Worm (Caenorhabditis elegans) whole organism, mixed stage, embryonic: Measurements from ENCODE around the gene gtf-2E1.

Source experiments
- M03D4.4 ChIP-seq: sonication (generic microtip); optimal IDR thresholded peaks from 2 replicates; lab custom pipeline; 2017; ENCODE audit warnings: mild to moderate bottlenecking, missing genetic modification characterization, missing compliant biosample characterization
- blmp-1 ChIP-seq: fragments of 150-350 bp; optimal IDR thresholded peaks from 2 replicates; lab custom pipeline; 2014; ENCODE audit warnings: missing biosample characterization, missing genetic modification characterization
- ceh-39 ChIP-seq: fragments of 150-350 bp; optimal IDR thresholded peaks from 2 replicates; lab custom pipeline; 2014; ENCODE audit warnings: missing biosample characterization, missing genetic modification characterization
- ceh-43 ChIP-seq: fragments of 200-800 bp; sonication (Bioruptor generic); optimal IDR thresholded peaks from 2 replicates; lab custom pipeline; 2018; ENCODE audit warnings: mild to moderate bottlenecking, missing genetic modification characterization, moderate library complexity, missing compliant biosample characterization
- ceh-83 ChIP-seq: fragments of 200-800 bp; sonication (Bioruptor generic); optimal IDR thresholded peaks from 2 replicates; lab custom pipeline; 2018; ENCODE audit warnings: mild to moderate bottlenecking, missing genetic modification characterization, missing compliant biosample characterization
- ces-1 ChIP-seq: fragments of 150-350 bp; optimal IDR thresholded peaks from 2 replicates; lab custom pipeline; 2014; ENCODE audit warnings: missing biosample characterization, missing genetic modification reagents, missing genetic modification characterization
- cnd-1 ChIP-seq: fragments of 200-800 bp; sonication (Bioruptor generic); optimal IDR thresholded peaks from 2 replicates; lab custom pipeline; 2018; ENCODE audit warnings: mild to moderate bottlenecking, missing genetic modification characterization, missing compliant biosample characterization
- drap-1 ChIP-seq: fragments of 200-800 bp; sonication (Bioruptor generic); optimal IDR thresholded peaks from 3 replicates; lab custom pipeline; 2018; ENCODE audit warnings: mild to moderate bottlenecking, missing genetic modification characterization, missing compliant biosample characterization
- elt-1 ChIP-seq: sonication (generic microtip); optimal IDR thresholded peaks from 2 replicates; lab custom pipeline; 2017; ENCODE audit warnings: missing genetic modification characterization, mild to moderate bottlenecking, missing compliant biosample characterization, antibody characterized with exemption, moderate library complexity, borderline replicate concordance; ENCODE audit not compliant: insufficient read depth
- elt-3 ChIP-seq: fragments of 150-350 bp; optimal IDR thresholded peaks from 2 replicates; lab custom pipeline; 2014; ENCODE audit warnings: missing biosample characterization, missing genetic modification characterization
- flh-1 ChIP-seq: fragments of 200-800 bp; sonication (Bioruptor generic); optimal IDR thresholded peaks from 2 replicates; lab custom pipeline; 2018; ENCODE audit warnings: mild to moderate bottlenecking, missing genetic modification characterization, moderate library complexity, missing compliant biosample characterization
- ham-2 ChIP-seq: fragments of 200-800 bp; sonication (Bioruptor generic); optimal IDR thresholded peaks from 2 replicates; lab custom pipeline; 2018; ENCODE audit warnings: mild to moderate bottlenecking, missing genetic modification characterization, missing compliant biosample characterization
- hlh-1 ChIP-seq: fragments of 150-350 bp; optimal IDR thresholded peaks from 2 replicates; lab custom pipeline; 2014; ENCODE audit warnings: missing biosample characterization, missing genetic modification reagents, missing genetic modification characterization
- lin-13 ChIP-seq: fragments of 150-350 bp; optimal IDR thresholded peaks from 2 replicates; lab custom pipeline; 2014; ENCODE audit warnings: missing biosample characterization, missing genetic modification characterization
- lin-32 ChIP-seq: fragments of 200-800 bp; sonication (Bioruptor generic); optimal IDR thresholded peaks from 2 replicates; lab custom pipeline; 2018; ENCODE audit warnings: mild to moderate bottlenecking, missing genetic modification characterization, missing compliant biosample characterization
- lsy-2 ChIP-seq: fragments of 150-350 bp; optimal IDR thresholded peaks from 2 replicates; lab custom pipeline; 2014; ENCODE audit warnings: missing biosample characterization, missing genetic modification characterization
- mab-5 ChIP-seq: fragments of 150-350 bp; optimal IDR thresholded peaks from 2 replicates; lab custom pipeline; 2014; ENCODE audit warnings: missing biosample characterization, missing genetic modification characterization
- mep-1 ChIP-seq: fragments of 150-350 bp; optimal IDR thresholded peaks from 2 replicates; lab custom pipeline; 2017; ENCODE audit warnings: missing biosample characterization, missing genetic modification reagents, missing genetic modification characterization, inconsistent platforms
- mls-2 ChIP-seq: sonication (generic microtip); optimal IDR thresholded peaks from 2 replicates; lab custom pipeline; 2016; ENCODE audit warnings: mild to moderate bottlenecking, missing genetic modification characterization, moderate library complexity, missing compliant biosample characterization
- nhr-12 ChIP-seq: fragments of 150-350 bp; optimal IDR thresholded peaks from 2 replicates; lab custom pipeline; 2014; ENCODE audit warnings: missing biosample characterization, missing genetic modification characterization
- nhr-2 ChIP-seq: fragments of 150-350 bp; optimal IDR thresholded peaks from 2 replicates; lab custom pipeline; 2014; ENCODE audit warnings: missing biosample characterization, missing genetic modification characterization
- nhr-237 ChIP-seq: fragments of 150-350 bp; optimal IDR thresholded peaks from 2 replicates; lab custom pipeline; 2014; ENCODE audit warnings: missing biosample characterization, missing genetic modification characterization
- nhr-28 ChIP-seq: fragments of 150-350 bp; optimal IDR thresholded peaks from 2 replicates; lab custom pipeline; 2014; ENCODE audit warnings: missing biosample characterization, missing genetic modification characterization
- nhr-76 ChIP-seq: sonication (generic microtip); optimal IDR thresholded peaks from 2 replicates; lab custom pipeline; 2017; ENCODE audit warnings: missing biosample characterization, missing genetic modification characterization
- pha-4 ChIP-seq: fragments of 150-350 bp; optimal IDR thresholded peaks from 2 replicates; lab custom pipeline; 2018; ENCODE audit warnings: missing biosample characterization, missing genetic modification reagents, missing genetic modification characterization
- sem-2 ChIP-seq: fragments of 200-800 bp; sonication (Bioruptor generic); optimal IDR thresholded peaks from 2 replicates; lab custom pipeline; 2018; ENCODE audit warnings: mild to moderate bottlenecking, missing genetic modification characterization, missing compliant biosample characterization
- snpc-4 ChIP-seq: fragments of 150-350 bp; optimal IDR thresholded peaks from 2 replicates; lab custom pipeline; 2014; ENCODE audit warnings: missing biosample characterization, missing genetic modification characterization
- sptf-1 ChIP-seq: sonication (generic microtip); optimal IDR thresholded peaks from 2 replicates; lab custom pipeline; 2017; ENCODE audit warnings: mild to moderate bottlenecking, missing genetic modification characterization, moderate library complexity, missing compliant biosample characterization
- tbx-8 ChIP-seq: fragments of 200-800 bp; sonication (Bioruptor generic); optimal IDR thresholded peaks from 2 replicates; lab custom pipeline; 2018; ENCODE audit warnings: mild to moderate bottlenecking, missing genetic modification characterization, moderate library complexity, missing compliant biosample characterization
- unc-120 ChIP-seq: sonication (generic microtip); optimal IDR thresholded peaks from 2 replicates; lab custom pipeline; 2017; ENCODE audit warnings: missing genetic modification characterization, missing compliant biosample characterization; ENCODE audit not compliant: poor library complexity, severe bottlenecking
- unc-39 ChIP-seq: fragments of 150-350 bp; optimal IDR thresholded peaks from 2 replicates; lab custom pipeline; 2014; ENCODE audit warnings: missing biosample characterization, missing genetic modification characterization
- unc-62 ChIP-seq: fragments of 150-350 bp; optimal IDR thresholded peaks from 2 replicates; lab custom pipeline; 2014; ENCODE audit warnings: missing biosample characterization, missing genetic modification reagents, missing genetic modification characterization
- zip-8 ChIP-seq: fragments of 150-350 bp; optimal IDR thresholded peaks from 2 replicates; lab custom pipeline; 2014; ENCODE audit warnings: missing biosample characterization, missing genetic modification characterization
- ztf-11 ChIP-seq: fragments of 150-350 bp; optimal IDR thresholded peaks from 2 replicates; lab custom pipeline; 2014; ENCODE audit warnings: missing biosample characterization, missing genetic modification characterization

gtf-2E1 gene

ce11 chrIV:17269042-17269441 lies 13.9 kb downstream of the gtf-2E1 start, which contains the start of gene atgp-1:
Gene atgp-1 (plus strand): TSS chrIV:17269342.
- TF ChIP-seq lin-13 (tag; lab: Kevin White, UChicago) (no peak), unc-120 (tag; lab: Kevin White, UChicago) (no peak), drap-1 (no peak), zip-8 (no peak), lsy-2 (no peak), ceh-83 (GFP tag; lab: Kevin White, UChicago) (no peak), hlh-1 (no peak), nhr-237 (tag; lab: Kevin White, UChicago) (no peak), elt-3 (tag; lab: Kevin White, UChicago) (no peak)

- TF ChIP-seq mab-5 (tag; lab: Kevin White, UChicago), result peak; percentile 44
- peak; percentile 99 for TF ChIP-seq unc-62
- no peak for TF ChIP-seq lin-13 (tag; lab: Kevin White, UChicago)
- TF ChIP-seq nhr-2 (tag; lab: Kevin White, UChicago), result peak; percentile 80
- no peak for TF ChIP-seq ztf-11
- peak; percentile 66 for TF ChIP-seq hlh-1
- TF ChIP-seq, all 35 proteins: peak for 4
Measured at ce11 chrIV:17269702-17270101, 14.6 kb downstream of the gtf-2E1 start.

ce11 chrIV:17273602-17274110 lies 18.6 kb downstream of the gtf-2E1 start, which contains the start of gene gln-5:
Gene gln-5 (minus strand): TSS chrIV:17273652.
- TF ChIP-seq ces-1 (GFP tag; lab: Kevin White, UChicago), result no peak
- no peak for TF ChIP-seq zip-8
- no peak for TF ChIP-seq cnd-1
- TF ChIP-seq ceh-39 (tag; lab: Kevin White, UChicago), result no peak
- no peak for TF ChIP-seq lin-13 (tag; lab: Kevin White, UChicago)
- no peak for TF ChIP-seq sptf-1
- TF ChIP-seq sem-2 (GFP tag; lab: Kevin White, UChicago), result no peak
- no peak for TF ChIP-seq hlh-1
- TF ChIP-seq snpc-4, result no peak
- TF ChIP-seq drap-1, result no peak
- no peak for TF ChIP-seq lin-32 (GFP tag; lab: Kevin White, UChicago)
- no peak for TF ChIP-seq ham-2
- no peak for TF ChIP-seq flh-1 (GFP tag; lab: Kevin White, UChicago)
- TF ChIP-seq M03D4.4 (tag; lab: Kevin White, UChicago), result no peak
- no peak for TF ChIP-seq nhr-12 (tag; lab: Kevin White, UChicago)
- TF ChIP-seq lsy-2, result no peak
- no peak for TF ChIP-seq ceh-83 (GFP tag; lab: Kevin White, UChicago)
- no peak for TF ChIP-seq ceh-43 (GFP tag; lab: Kevin White, UChicago)
- no peak for TF ChIP-seq unc-39
- TF ChIP-seq mab-5 (tag; lab: Kevin White, UChicago), result no peak

- no peak for TF ChIP-seq ceh-39 (tag; lab: Kevin White, UChicago)
- TF ChIP-seq mls-2 (tag; lab: Kevin White, UChicago), result no peak
- no peak for TF ChIP-seq lin-32 (GFP tag; lab: Kevin White, UChicago)
- no peak for TF ChIP-seq drap-1
- TF ChIP-seq ham-2, result no peak
- TF ChIP-seq nhr-76 (tag; lab: Kevin White, UChicago), result no peak
- TF ChIP-seq mep-1 (tag; lab: Kevin White, UChicago), result no peak
- no peak for TF ChIP-seq hlh-1
- TF ChIP-seq zip-8, result no peak
- TF ChIP-seq sptf-1, result no peak
- TF ChIP-seq cnd-1, result no peak
- TF ChIP-seq nhr-237 (tag; lab: Kevin White, UChicago), result no peak
Measured at ce11 chrIV:17275281-17275680, 20.2 kb downstream of the gtf-2E1 start, which contains the start of gene lhfp-4. Gene lhfp-4 (plus strand): TSS chrIV:17275581.

- TF ChIP-seq drap-1 (no peak), ceh-43 (GFP tag; lab: Kevin White, UChicago) (no peak), hlh-1 (no peak), tbx-8 (no peak), nhr-237 (tag; lab: Kevin White, UChicago) (no peak), unc-62 (peak; percentile 81), nhr-12 (tag; lab: Kevin White, UChicago) (no peak), ztf-11 (no peak), ces-1 (GFP tag; lab: Kevin White, UChicago) (no peak), lin-32 (GFP tag; lab: Kevin White, UChicago) (no peak), nhr-28 (no peak), zip-8 (no peak), unc-39 (no peak), blmp-1 (tag; lab: Kevin White, UChicago) (no peak), pha-4 (tag; lab: Kevin White, UChicago) (no peak), M03D4.4 (tag; lab: Kevin White, UChicago) (no peak), mls-2 (tag; lab: Kevin White, UChicago) (no peak), elt-1 (tag; lab: Kevin White, UChicago) (peak; percentile 92), nhr-2 (tag; lab: Kevin White, UChicago) (peak; percentile 51), lin-13 (tag; lab: Kevin White, UChicago) (no peak), elt-3 (tag; lab: Kevin White, UChicago) (no peak), mab-5 (tag; lab: Kevin White, UChicago) (no peak), snpc-4 (no peak), nhr-76 (tag; lab: Kevin White, UChicago) (no peak), sem-2 (GFP tag; lab: Kevin White, UChicago) (no peak), ceh-39 (tag; lab: Kevin White, UChicago) (peak; percentile 3), ham-2 (no peak), ceh-83 (GFP tag; lab: Kevin White, UChicago) (no peak), sptf-1 (no peak), mep-1 (tag; lab: Kevin White, UChicago) (no peak), cnd-1 (no peak), lsy-2 (no peak)
Measured at ce11 chrIV:17276705-17277458, 21.8 kb downstream of the gtf-2E1 start, which contains the start of gene clec-196. Gene clec-196 (plus strand): TSS chrIV:17276956.
